Worm (Caenorhabditis elegans) whole organism, L3 larva: Measurements from ENCODE around the gene R08D7.5.

Experiments
- aly-2 ChIP-seq: fragments of 150-350 bp; optimal IDR thresholded peaks from 2 replicates; lab custom pipeline; 2014; ENCODE audit warnings: missing biosample characterization, missing genetic modification characterization
- ceh-82 ChIP-seq: fragments of 150-350 bp; optimal IDR thresholded peaks from 2 replicates; lab custom pipeline; 2014; ENCODE audit warnings: missing biosample characterization, missing genetic modification characterization
- egl-27 ChIP-seq: sonication (generic microtip); optimal IDR thresholded peaks from 4 replicates; lab custom pipeline; 2017; ENCODE audit warnings: missing biosample characterization, missing genetic modification reagents, missing genetic modification characterization
- egl-5 ChIP-seq: fragments of 150-350 bp; optimal IDR thresholded peaks from 2 replicates; lab custom pipeline; 2017; ENCODE audit warnings: missing biosample characterization, missing genetic modification reagents, missing genetic modification characterization, inconsistent platforms
- lin-39 ChIP-seq: fragments of 150-350 bp; optimal IDR thresholded peaks from 2 replicates; lab custom pipeline; 2018; ENCODE audit warnings: missing biosample characterization, missing genetic modification reagents, missing genetic modification characterization
- pha-4 ChIP-seq: fragments of 150-350 bp; optimal IDR thresholded peaks from 2 replicates; lab custom pipeline; 2014; ENCODE audit warnings: missing biosample characterization, missing genetic modification reagents, missing genetic modification characterization
- unc-39 ChIP-seq: sonication (generic microtip); optimal IDR thresholded peaks from 4 replicates; lab custom pipeline; 2017; ENCODE audit warnings: missing biosample characterization, missing genetic modification characterization

DNA sequence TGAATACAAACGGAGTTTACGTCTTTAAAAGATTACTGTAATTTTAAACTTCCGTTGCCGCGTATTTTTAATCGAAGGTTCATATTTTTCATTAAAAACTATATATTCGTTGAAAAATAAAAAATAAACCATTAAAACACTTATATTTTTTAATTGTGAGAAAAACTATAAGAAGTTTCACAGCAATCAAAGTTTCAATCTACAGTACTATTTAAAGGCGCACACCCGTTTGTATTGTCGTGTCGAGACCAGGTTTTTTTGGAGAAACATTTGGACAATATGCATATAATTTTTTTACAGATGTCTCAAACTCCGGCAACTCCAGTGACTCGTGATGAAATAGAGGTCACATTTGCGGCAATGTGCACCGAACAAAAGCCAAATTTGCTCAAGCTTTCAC, at the start of gene R08D7.5:
- TF ChIP-seq lin-39 (tag; lab: Kevin White, UChicago): no peak
- TF ChIP-seq pha-4 (tag; lab: Kevin White, UChicago): no peak
- TF ChIP-seq egl-5 (tag; lab: Kevin White, UChicago): no peak
- TF ChIP-seq egl-27 (tag; lab: Kevin White, UChicago): no peak
- TF ChIP-seq unc-39: no peak
- TF ChIP-seq ceh-82 (tag; lab: Kevin White, UChicago): no peak
- no peak for TF ChIP-seq aly-2 (tag; lab: Kevin White, UChicago)
